Worm (Caenorhabditis elegans): Measurements from ENCODE around the gene fbxb-107.

ce11 chrII:2773534-2773933 is 15.0 kb downstream of the fbxb-107 start, which contains the start of gene sdz-9:
- TF ChIP-seq unc-62 (GFP tag; optimal IDR thresholded peaks at IDR 0.05) (no peak), nhr-11 (tag; optimal IDR thresholded peaks at IDR 0.05) (no peak), fos-1 (tag; optimal IDR thresholded peaks at IDR 0.05) (no peak), ztf-4 (tag; optimal IDR thresholded peaks at IDR 0.05) (no peak), zag-1 (tag; optimal IDR thresholded peaks at IDR 0.05) (no peak), lin-39 (tag; optimal IDR thresholded peaks at IDR 0.05) (no peak), mdl-1 (tag; optimal IDR thresholded peaks at IDR 0.05) (no peak), ceh-82 (tag; optimal IDR thresholded peaks at IDR 0.05) (no peak)
